Worm (Caenorhabditis elegans): ENCODE results near the gene wdr-46.

DNA sequence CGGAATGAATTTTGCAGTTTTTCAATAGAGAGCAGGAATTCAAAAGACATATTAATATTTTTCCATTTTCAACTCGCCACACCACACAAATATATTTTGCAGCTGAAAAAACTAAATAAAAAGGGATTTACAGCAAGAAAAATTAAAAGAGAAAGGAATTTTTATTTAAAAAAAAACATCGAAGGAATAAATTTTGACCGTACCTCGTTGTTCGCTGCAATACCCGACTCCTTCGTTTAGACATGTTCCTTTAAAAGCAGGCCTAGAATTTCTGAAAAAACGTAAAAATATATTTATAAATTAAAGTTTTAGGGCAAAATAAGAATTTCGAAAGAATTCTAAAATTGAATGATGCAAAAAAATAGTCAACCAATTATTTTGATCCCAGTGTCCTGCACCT, 36.3 kb upstream of the wdr-46 start, which contains the start of gene F19B6.1:
- no peak for TF ChIP-seq unc-130 (tag; optimal IDR thresholded peaks at IDR 0.05)
- no peak for TF ChIP-seq snu-23 (GFP tag; optimal IDR thresholded peaks at IDR 0.05)
- no peak for TF ChIP-seq nhr-12 (tag; optimal IDR thresholded peaks at IDR 0.05)
- no peak for TF ChIP-seq lsy-2 (tag; optimal IDR thresholded peaks at IDR 0.05)
- no peak for TF ChIP-seq snpc-4 (tag; optimal IDR thresholded peaks at IDR 0.05)
- TF ChIP-seq unc-62 (GFP tag; optimal IDR thresholded peaks at IDR 0.05): no peak
- TF ChIP-seq sup-37 (GFP tag; optimal IDR thresholded peaks at IDR 0.05): no peak
- TF ChIP-seq lin-13 (GFP tag; optimal IDR thresholded peaks at IDR 0.05): no peak
- no peak for TF ChIP-seq ztf-11 (tag; optimal IDR thresholded peaks at IDR 0.05)

All from whole organism, L1 larva.